Fruit fly (Drosophila melanogaster): ENCODE measurements around the gene CG8907.
A peak's percentile ranks its signal among the peaks of the same experiment; 100 is the strongest.

CG8907 gene

DNA sequence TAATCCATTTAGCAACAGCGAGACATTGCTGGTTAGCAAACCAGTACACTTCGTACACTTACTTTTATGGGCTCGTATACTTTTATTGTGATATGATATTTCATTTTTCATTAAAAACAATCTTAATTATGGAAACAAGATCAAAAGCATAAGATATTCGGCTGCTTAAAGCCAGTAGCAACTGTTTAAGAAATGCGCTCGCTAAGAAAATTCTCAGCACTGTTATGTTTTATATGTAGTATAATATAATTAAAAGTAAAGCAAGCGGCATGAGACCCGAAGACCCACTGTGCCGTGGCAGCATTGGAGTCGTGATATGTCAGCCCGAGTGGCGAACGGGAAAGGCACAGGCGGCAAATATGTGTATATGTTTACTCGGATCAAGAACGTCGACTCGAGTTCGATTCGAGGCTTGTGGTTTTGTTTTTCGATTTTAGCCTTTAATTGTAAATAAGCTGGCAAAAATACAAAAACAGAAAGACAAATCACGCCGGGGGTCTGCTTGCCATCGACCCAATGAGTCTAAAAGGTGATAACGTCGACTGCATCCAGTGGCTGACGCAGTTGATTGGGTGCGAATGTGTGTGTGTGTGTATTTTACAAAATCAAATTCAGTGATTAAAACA lies 10.9 kb downstream of the CG8907 start:
- no peak for TF ChIP-seq CG8478 (optimal IDR thresholded peaks at IDR 0.05)
- TF ChIP-seq CTCF (optimal IDR thresholded peaks at IDR 0.05): no peak

DNA sequence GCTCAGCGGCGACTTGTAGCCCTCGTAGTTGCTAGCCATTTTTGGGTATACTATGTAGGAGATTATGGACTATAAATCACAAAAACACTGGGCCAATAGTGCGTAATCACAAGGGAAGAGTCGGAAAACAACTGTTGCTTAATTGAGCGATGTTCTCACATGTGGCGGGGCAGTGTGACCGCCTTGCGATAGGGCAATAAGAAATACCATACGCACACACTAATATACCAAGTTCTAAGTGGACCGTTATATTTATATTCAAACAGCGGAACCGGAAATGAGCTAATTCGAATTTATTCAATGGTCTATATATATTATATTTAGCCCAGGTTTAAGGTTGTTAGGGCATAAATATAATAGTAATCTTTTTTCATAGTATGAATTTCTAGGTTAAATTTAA lies 12.9 kb downstream of the CG8907 start, which contains the start of gene Adsl:
TSS of gene Adsl (minus strand) at position 165 of the 400 bp plus-strand sequence.
- TF ChIP-seq CG8478 (optimal IDR thresholded peaks at IDR 0.05): no peak
- no peak for TF ChIP-seq CTCF (optimal IDR thresholded peaks at IDR 0.05)

DNA sequence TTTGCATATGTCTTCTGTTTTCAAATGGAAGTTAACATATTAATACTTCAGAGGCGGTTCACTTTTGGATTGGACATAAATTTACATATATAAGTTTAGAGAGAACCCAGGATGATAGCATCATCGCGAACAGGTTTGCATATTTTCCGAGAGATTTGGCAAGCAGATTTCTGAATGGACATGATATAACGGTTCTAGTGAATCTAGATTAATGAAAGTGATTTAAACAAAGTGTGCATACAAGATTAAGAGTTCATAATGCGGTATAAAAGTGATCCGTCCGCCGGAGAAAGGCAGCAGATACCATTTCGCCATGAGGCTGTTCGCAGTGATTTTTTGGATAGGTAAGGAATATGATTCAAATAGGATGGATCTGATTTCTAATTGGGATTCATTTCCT lies 20.3 kb downstream of the CG8907 start, which contains the start of gene CG5225:
TSS of gene CG5225 (plus strand) at position 301 of the 400 bp plus-strand sequence.
- TF ChIP-seq CG8478 (optimal IDR thresholded peaks at IDR 0.05): no peak
- TF ChIP-seq CTCF (optimal IDR thresholded peaks at IDR 0.05): no peak

DNA sequence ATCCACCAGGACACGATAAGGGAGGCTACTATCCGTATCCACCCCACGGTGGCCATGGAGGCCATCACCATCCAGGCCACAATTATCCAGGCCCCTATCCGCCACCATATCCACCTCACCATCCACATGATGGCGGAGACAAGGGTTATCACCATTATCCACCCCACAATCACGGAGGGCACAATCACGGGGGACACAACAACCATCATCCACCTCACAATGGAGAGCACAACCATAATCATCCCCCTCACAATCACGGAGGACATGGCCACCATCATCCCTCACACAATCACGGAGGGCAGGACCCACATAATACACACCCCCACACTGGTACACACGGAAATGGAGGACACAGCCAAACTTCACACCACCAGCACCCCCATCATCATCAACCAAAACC lies 21.7 kb downstream of the CG8907 start:
- TF ChIP-seq CG8478 (optimal IDR thresholded peaks at IDR 0.05) (no peak), CTCF (optimal IDR thresholded peaks at IDR 0.05) (no peak)

DNA sequence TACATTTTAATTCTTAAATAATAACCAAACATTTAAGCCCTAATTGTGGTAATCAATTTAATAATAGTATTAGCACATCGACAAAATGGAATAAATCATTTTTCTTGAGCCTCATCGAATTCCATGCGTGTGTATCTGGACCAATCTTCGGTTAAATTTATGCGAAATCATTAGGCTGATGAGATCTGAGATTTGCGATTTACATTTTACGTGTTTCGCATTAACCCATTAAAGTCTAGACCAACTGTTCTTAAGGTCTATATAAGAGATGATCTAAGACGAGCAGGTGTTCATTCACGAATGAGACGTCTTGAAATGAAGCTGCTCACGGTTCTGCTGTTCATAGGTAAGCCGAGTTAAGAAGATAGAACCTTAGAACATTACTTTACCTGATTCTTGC lies 23.4 kb downstream of the CG8907 start, which contains the start of gene CG31268:
TSS of gene CG31268 (plus strand) at position 301 of the 400 bp plus-strand sequence.
- no peak for TF ChIP-seq CG8478 (optimal IDR thresholded peaks at IDR 0.05)
- no peak for TF ChIP-seq CTCF (optimal IDR thresholded peaks at IDR 0.05)

DNA sequence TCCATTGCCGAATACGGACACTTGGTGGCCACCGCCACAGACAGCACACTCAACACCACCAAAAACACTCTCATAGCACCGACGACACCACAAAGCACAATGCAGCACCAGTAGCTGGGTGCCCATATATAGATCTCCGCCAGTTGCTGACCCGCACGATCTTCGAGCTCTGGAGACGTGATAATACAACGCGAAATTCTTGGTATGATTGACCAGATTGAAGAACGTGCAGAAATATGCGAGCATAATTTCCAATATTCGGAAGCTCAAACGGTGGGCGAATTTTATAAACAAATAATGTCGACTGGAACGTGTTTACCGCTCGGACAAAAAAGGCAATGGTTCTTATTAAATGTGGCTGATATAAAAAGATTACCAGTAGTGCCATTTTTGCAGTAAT lies 27.9 kb downstream of the CG8907 start, which contains the start of gene CG4009:
TSS of gene CG4009 (minus strand) at position 101 of the 400 bp plus-strand sequence.
- TF ChIP-seq CG8478 (optimal IDR thresholded peaks at IDR 0.05): no peak
- TF ChIP-seq CTCF (optimal IDR thresholded peaks at IDR 0.05): no peak

DNA sequence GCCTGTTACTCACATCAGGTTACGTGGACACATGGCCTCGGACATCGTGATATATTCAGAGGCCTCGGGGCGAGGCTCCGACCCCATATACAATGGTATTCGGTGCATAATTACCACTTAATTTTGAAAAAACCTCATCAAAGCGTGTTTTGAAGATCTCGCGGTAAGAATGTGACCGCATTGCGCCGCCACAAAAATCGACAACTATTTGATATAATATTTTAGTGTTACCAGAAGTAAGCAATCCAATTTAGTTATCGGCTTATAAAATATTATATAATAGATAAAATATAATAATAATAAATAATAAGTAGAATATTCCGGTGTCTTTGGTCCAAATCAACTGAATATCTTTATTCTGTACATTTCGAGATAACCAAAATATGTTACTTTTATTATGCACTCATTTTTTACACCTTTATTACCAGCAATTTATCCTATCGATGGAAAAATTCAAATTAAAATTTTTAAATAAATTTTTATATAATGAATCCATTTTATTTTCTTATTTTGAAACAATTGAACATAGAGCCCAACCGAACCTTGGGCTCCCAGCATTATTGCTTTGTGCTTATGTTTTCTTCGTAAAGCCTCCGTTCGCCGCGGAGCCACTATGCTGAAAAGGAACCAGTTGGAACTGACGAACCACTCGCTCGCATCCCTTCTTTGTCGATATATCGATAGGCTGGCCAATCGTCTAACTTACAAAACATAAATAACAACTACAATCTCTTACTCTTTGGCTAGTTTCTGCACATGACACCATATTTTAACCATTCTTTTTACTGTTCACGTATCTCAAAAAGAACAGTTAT lies 32.1 kb downstream of the CG8907 start, which contains the start of the genes CG18213 and Trm7-32:
TSS of gene CG18213 (minus strand) at position 211 of the 815 bp plus-strand sequence.
TSS of gene Trm7-32 (plus strand) at position 690 of the 815 bp plus-strand sequence.
- TF ChIP-seq CG8478 (optimal IDR thresholded peaks at IDR 0.05): no peak
- TF ChIP-seq CTCF (optimal IDR thresholded peaks at IDR 0.05): peak in 1 of 2 experiments; percentile 17

DNA sequence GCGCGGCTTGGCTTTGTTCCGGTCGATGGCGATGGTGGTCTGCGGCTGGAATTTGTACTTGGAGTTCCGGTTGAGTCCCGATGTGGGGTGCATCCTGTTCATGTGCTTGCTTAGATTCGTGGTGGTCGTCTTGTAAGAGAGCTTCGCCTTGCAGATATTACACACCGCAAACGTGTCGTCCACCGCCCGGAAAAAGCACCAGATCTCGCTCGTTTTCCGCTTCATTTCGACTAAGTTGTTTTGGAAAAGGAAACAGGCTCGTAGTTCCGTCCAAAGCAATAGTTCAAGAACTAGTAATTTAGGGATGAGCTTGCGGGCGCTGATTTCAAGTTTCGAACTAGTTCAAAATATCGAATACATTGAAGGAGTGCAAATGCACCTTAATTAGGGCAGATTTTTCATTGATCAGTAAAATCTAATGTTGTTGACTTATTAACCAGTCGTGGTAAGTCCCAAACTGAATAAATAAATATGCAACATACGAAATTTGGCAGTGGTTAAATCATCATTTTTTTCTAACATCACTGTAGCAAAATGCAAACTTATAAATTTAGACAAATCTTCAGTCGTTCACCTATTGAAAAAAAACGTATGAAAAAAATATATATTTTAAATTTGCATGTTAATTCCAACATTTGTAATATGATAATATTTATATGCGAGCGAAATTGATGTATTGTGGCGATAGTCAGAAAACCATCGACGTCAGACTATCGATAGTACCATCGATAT lies 34.9 kb downstream of the CG8907 start, which contains the start of the genes bdwf and Patr-1:
TSS of gene bdwf (minus strand) at position 299 of the 732 bp plus-strand sequence.
TSS of gene Patr-1 (plus strand) at position 727 of the 732 bp plus-strand sequence.
- TF ChIP-seq CTCF (optimal IDR thresholded peaks at IDR 0.05): no peak
- no peak for TF ChIP-seq CG8478 (optimal IDR thresholded peaks at IDR 0.05)

DNA sequence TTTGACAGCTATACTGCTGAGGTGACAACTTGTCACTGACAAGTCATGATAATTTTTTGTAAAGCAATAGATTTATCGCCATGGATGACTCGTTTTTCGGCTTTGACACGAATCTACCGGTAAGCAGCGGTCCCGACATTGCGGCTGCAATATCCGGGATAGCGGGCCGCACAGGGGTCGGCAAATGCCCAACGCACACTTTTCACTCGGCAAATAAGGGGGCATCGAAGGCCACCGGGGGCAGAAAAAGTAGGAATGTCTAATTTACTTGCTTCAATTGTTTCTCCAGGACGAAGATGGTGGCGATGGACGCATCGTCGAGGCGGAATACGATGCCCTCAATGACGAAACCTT lies 35.5 kb downstream of the CG8907 start:
- no peak for TF ChIP-seq CG8478 (optimal IDR thresholded peaks at IDR 0.05)
- no peak for TF ChIP-seq CTCF (optimal IDR thresholded peaks at IDR 0.05)

DNA sequence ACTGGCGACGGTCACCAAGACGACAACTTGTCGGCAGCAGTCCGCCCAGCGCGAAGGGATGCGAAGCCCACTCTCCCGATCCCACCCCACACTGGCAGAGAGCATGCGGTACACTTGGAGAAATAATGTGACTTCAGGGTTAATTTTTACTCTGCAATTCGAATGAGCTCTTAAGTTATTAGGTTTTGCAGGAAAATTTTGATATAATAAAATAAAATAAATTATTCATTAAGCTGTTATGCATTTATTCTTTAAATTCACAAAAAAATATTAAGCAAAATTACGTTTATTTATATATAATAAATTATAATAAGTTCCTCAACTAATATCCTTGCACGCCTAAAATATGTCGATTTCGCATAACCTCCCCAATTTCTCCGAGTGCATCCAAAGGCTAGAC lies 40.8 kb downstream of the CG8907 start:
- TF ChIP-seq CG8478 (optimal IDR thresholded peaks at IDR 0.05): no peak

DNA sequence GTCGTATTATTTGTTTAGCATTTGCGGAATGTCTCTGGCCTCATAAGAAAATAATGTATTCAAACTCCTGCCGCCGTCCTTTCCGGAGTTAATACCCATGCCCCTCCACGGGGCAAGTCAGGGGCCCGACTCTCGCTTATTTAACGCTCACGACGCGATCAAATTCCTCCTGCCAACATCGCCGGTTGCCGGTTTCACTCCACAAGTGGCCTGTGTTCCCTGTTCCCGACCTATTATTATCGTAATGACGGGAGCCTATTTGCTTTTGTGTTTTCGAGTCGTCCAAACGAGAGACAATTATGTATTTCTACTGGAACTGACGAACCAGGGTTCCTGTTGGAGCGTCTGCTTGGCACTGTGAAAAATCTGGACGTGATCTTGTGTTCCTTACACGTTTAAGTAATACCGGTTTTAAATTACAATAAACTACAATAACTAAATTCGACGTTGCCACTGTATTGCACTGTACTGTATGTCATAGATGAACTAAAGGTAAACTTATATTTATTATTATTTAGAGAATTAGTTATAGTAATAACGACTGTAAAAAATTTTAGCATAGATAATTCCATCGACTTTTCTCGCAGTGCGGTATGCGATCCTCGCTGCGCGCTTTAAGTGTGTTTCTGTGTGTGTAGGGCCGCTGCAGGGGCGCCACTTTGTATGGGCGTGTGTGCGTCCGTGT lies 44.5 kb downstream of the CG8907 start:
- TF ChIP-seq CTCF (optimal IDR thresholded peaks at IDR 0.05): no peak
- no peak for TF ChIP-seq CG8478 (optimal IDR thresholded peaks at IDR 0.05)

DNA sequence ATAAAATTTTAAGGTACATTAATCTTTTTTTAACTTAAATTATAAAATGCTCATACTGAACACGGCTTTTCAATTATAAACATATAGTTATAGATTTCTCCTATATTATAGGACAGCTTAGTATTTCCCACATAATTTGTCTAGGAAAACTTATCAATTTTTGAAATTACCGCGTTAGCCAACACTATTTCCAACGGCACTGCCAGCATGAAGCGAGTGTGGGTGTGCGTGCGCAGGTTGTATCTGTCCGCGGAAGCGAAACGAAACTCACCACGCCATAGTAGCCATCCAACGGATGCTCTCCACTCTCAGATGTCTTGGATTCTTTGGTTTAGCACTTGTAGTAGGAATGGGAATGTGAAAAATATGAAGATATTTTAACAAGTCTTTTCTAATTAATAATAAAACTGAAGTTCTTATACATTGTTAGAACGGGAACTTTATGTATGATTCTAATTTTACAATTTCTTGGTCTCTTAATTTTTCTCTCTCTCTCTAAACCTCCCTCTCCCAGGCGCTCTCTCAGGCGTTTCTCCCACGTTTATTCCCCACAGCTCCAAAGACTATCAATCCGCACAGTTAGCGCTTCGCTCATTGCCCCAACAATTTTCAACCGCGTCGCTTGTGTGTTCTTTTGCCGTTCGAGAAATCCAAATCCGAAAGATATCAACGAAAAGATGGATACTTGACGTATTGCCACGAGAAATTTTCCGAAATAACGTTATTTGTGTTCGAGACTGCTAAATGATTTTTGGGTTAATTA lies 45.5 kb downstream of the CG8907 start, which contains the start of gene Dad:
TSS of gene Dad (plus strand) at position 593 of the 763 bp plus-strand sequence.
- TF ChIP-seq CTCF (optimal IDR thresholded peaks at IDR 0.05): no peak
- TF ChIP-seq CG8478 (optimal IDR thresholded peaks at IDR 0.05): no peak

DNA sequence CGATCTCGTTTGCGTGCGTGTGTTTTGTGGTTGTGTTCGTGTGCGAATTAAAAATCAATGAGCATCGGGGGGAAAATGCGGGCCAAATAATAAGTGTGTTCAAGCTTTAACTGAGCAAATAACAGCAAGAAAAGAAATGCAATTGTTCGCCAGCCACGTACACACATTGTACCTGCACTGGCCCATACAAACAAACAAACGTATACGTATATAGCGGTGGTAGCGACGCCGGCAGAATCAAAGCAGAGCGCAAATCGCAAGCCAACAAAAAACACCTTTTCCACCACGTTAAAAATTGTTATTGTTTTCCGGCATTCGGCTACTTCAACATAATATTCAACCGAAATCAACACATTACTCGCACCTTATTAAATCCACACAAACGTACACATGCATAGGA lies 46.5 kb downstream of the CG8907 start:
- TF ChIP-seq CTCF (optimal IDR thresholded peaks at IDR 0.05): no peak
- TF ChIP-seq CG8478 (optimal IDR thresholded peaks at IDR 0.05): no peak

Data from S2 (cell line).